Fruit fly (Drosophila melanogaster) whole organism, embryonic: ENCODE data around the gene CG33946.

Experiments
- Antp ChIP-seq: fragments of 200-800 bp; sonication (Bioruptor generic); optimal IDR thresholded peaks from 3 replicates; lab custom pipeline; 2016; ENCODE audit warnings: missing biosample characterization, missing genetic modification characterization
- Bteb2 ChIP-seq: fragments of 200-800 bp; sonication (Bioruptor generic); optimal IDR thresholded peaks from 2 replicates; lab custom pipeline; 2016; ENCODE audit warnings: missing biosample characterization, missing genetic modification characterization
- C15 ChIP-seq: fragments of 200-800 bp; sonication (Bioruptor generic); IDR thresholded peaks from 3 replicates; pipeline ENCODE4 v1.3.6; 2022; ENCODE audit warnings: missing biosample characterization, missing genetic modification characterization
- CG10267 ChIP-seq: fragments of 200-800 bp; sonication (Bioruptor generic); optimal IDR thresholded peaks from 2 replicates; lab custom pipeline; 2018; ENCODE audit warnings: missing biosample characterization, mild to moderate bottlenecking, missing genetic modification characterization, moderate library complexity
- CG10274 ChIP-seq: fragments of 200-800 bp; sonication (Bioruptor generic); optimal IDR thresholded peaks from 3 replicates; lab custom pipeline; 2017; ENCODE audit warnings: missing biosample characterization, mild to moderate bottlenecking, missing genetic modification characterization
- CG10462 ChIP-seq: fragments of 200-800 bp; sonication (Bioruptor generic); optimal IDR thresholded peaks from 2 replicates; lab custom pipeline; 2016; ENCODE audit warnings: missing biosample characterization, missing genetic modification characterization
- CG12236 ChIP-seq: fragments of 200-800 bp; sonication (Bioruptor generic); optimal IDR thresholded peaks from 2 replicates; lab custom pipeline; 2016; ENCODE audit warnings: missing biosample characterization, missing genetic modification characterization
- CG12659 ChIP-seq: fragments of 200-800 bp; sonication (Bioruptor generic); optimal IDR thresholded peaks from 3 replicates; lab custom pipeline; 2017; ENCODE audit warnings: mild to moderate bottlenecking, missing biosample characterization, missing genetic modification reagents, missing genetic modification characterization
- CG12769 ChIP-seq: fragments of 200-800 bp; sonication (Bioruptor generic); optimal IDR thresholded peaks from 2 replicates; lab custom pipeline; 2019; ENCODE audit warnings: missing biosample characterization, mild to moderate bottlenecking, missing genetic modification characterization, moderate library complexity
- CG12942 ChIP-seq: fragments of 200-800 bp; sonication (Bioruptor generic); optimal IDR thresholded peaks from 3 replicates; lab custom pipeline; 2016; ENCODE audit warnings: missing biosample characterization, missing genetic modification characterization
- CG14014 ChIP-seq: fragments of 200-800 bp; sonication (Bioruptor generic); IDR thresholded peaks from 2 replicates; pipeline ENCODE4 v1.3.6; 2022; ENCODE audit warnings: missing biosample characterization, missing genetic modification characterization
- CG16815 ChIP-seq: fragments of 200-800 bp; sonication (Bioruptor generic); optimal IDR thresholded peaks from 3 replicates; lab custom pipeline; 2017; ENCODE audit warnings: missing biosample characterization, mild to moderate bottlenecking, missing genetic modification characterization
- CG17361 ChIP-seq: fragments of 200-800 bp; sonication (Bioruptor generic); IDR thresholded peaks from 3 replicates; pipeline ENCODE4 v1.3.6; 2022; ENCODE audit warnings: missing biosample characterization, missing genetic modification characterization
- CG1832 ChIP-seq: fragments of 200-800 bp; sonication (Bioruptor generic); optimal IDR thresholded peaks from 2 replicates; lab custom pipeline; 2017; ENCODE audit warnings: missing biosample characterization, mild to moderate bottlenecking, missing genetic modification characterization, inconsistent platforms
- CG2712 ChIP-seq: fragments of 200-800 bp; optimal IDR thresholded peaks from 3 replicates; lab custom pipeline; 2019; ENCODE audit warnings: missing biosample characterization, mild to moderate bottlenecking, missing genetic modification characterization, moderate library complexity
- CG3838 ChIP-seq: fragments of 200-800 bp; sonication (Bioruptor generic); optimal IDR thresholded peaks from 3 replicates; lab custom pipeline; 2016; ENCODE audit warnings: missing biosample characterization, missing genetic modification characterization
- CG42726 ChIP-seq: fragments of 200-800 bp; sonication (Bioruptor generic); IDR thresholded peaks from 2 replicates; pipeline ENCODE4 v1.3.6; 2022; ENCODE audit warnings: missing biosample characterization, missing genetic modification characterization; ENCODE audit not compliant: partially characterized antibody
- CG43689 ChIP-seq: fragments of 200-800 bp; sonication (Bioruptor generic); IDR thresholded peaks from 2 replicates; pipeline ENCODE4 v1.3.6; 2022; ENCODE audit warnings: missing biosample characterization, missing genetic modification characterization
- CG6254 ChIP-seq: fragments of 200-800 bp; sonication (Bioruptor generic); optimal IDR thresholded peaks from 3 replicates; lab custom pipeline; 2017; ENCODE audit warnings: mild to moderate bottlenecking, missing biosample characterization, missing genetic modification reagents, missing genetic modification characterization
- CG6813 ChIP-seq: fragments of 200-800 bp; sonication (Bioruptor generic); optimal IDR thresholded peaks from 2 replicates; lab custom pipeline; 2017; ENCODE audit warnings: missing biosample characterization, missing genetic modification characterization, mild to moderate bottlenecking, moderate library complexity, missing genetic modification reagents
- CG6854 ChIP-seq: fragments of 200-800 bp; sonication (Bioruptor generic); optimal IDR thresholded peaks from 3 replicates; lab custom pipeline; 2017; ENCODE audit warnings: missing biosample characterization, mild to moderate bottlenecking, missing genetic modification characterization
- CG7928 ChIP-seq: fragments of 200-800 bp; sonication (Bioruptor generic); optimal IDR thresholded peaks from 2 replicates; lab custom pipeline; 2017; ENCODE audit warnings: missing biosample characterization, mild to moderate bottlenecking, missing genetic modification characterization
- CG9932 ChIP-seq: fragments of 200-800 bp; sonication (Bioruptor generic); IDR thresholded peaks from 2 replicates; pipeline ENCODE4 v1.3.6; 2022; ENCODE audit warnings: missing biosample characterization, missing genetic modification characterization
- Camta ChIP-seq: fragments of 200-800 bp; sonication (Bioruptor generic); optimal IDR thresholded peaks from 2 replicates; lab custom pipeline; 2016; ENCODE audit warnings: missing biosample characterization, missing genetic modification characterization
- D ChIP-seq, 2 experiments: fragments of 200-800 bp in 1 of 2; fragments of >200 bp in 1 of 2; sonication (Bioruptor generic) in 1 of 2; optimal IDR thresholded peaks; 2 replicates in 1 of 2; 3 replicates in 1 of 2; lab custom pipeline; 2017; ENCODE audit warnings: mild to moderate bottlenecking in 1 of 2, missing biosample characterization in 1 of 2, missing genetic modification characterization in 1 of 2, missing genetic modification reagents in 1 of 2
- Drgx ChIP-seq: fragments of 200-800 bp; sonication (Bioruptor generic); IDR thresholded peaks from 2 replicates; pipeline ENCODE4 v1.3.6; 2022; ENCODE audit warnings: missing biosample characterization, missing genetic modification characterization
- HLHmδ ChIP-seq: fragments of 200-800 bp; sonication (Bioruptor generic); optimal IDR thresholded peaks from 2 replicates; lab custom pipeline; 2018; ENCODE audit warnings: missing biosample characterization, mild to moderate bottlenecking, missing genetic modification characterization, moderate library complexity
- Hmr ChIP-seq: fragments of 200-800 bp; sonication (Bioruptor generic); optimal IDR thresholded peaks from 3 replicates; lab custom pipeline; 2017; ENCODE audit warnings: mild to moderate bottlenecking, missing biosample characterization, missing genetic modification reagents, missing genetic modification characterization
- Hr51 ChIP-seq, 2 experiments: fragments of 200-800 bp; sonication (Bioruptor generic); optimal IDR thresholded peaks; 2 replicates in 1 of 2; 3 replicates in 1 of 2; lab custom pipeline; 2016 to 2018; ENCODE audit warnings: missing biosample characterization in 2 of 2, missing genetic modification characterization in 2 of 2, mild to moderate bottlenecking in 1 of 2, moderate library complexity in 1 of 2
- Hsf ChIP-seq: fragments of 200-800 bp; sonication (Bioruptor generic); optimal IDR thresholded peaks from 3 replicates; lab custom pipeline; 2016; ENCODE audit warnings: missing biosample characterization, missing genetic modification characterization
- Lpt ChIP-seq: fragments of >200 bp; optimal IDR thresholded peaks from 2 replicates; lab custom pipeline; 2018; ENCODE audit warnings: missing biosample characterization, missing genetic modification characterization
- ara ChIP-seq: fragments of 200-800 bp; sonication (Bioruptor generic); IDR thresholded peaks from 2 replicates; pipeline ENCODE4 v1.3.6; 2022; ENCODE audit warnings: missing biosample characterization, missing genetic modification characterization
- cwo ChIP-seq: fragments of 200-800 bp; sonication (Bioruptor generic); optimal IDR thresholded peaks from 3 replicates; lab custom pipeline; 2017; ENCODE audit warnings: missing biosample characterization, missing genetic modification characterization, mild to moderate bottlenecking, moderate library complexity, missing genetic modification reagents
- dmrt11E ChIP-seq: fragments of 200-800 bp; sonication (Bioruptor generic); optimal IDR thresholded peaks from 3 replicates; lab custom pipeline; 2018; ENCODE audit warnings: missing biosample characterization, mild to moderate bottlenecking, missing genetic modification characterization, moderate library complexity
- en ChIP-seq: fragments of 200-800 bp; sonication (Bioruptor generic); optimal IDR thresholded peaks from 2 replicates; lab custom pipeline; 2016; ENCODE audit warnings: missing biosample characterization, missing genetic modification characterization
- gsb ChIP-seq: fragments of 200-800 bp; sonication (Bioruptor generic); IDR thresholded peaks from 2 replicates; pipeline ENCODE4 v1.3.6; 2022; ENCODE audit warnings: missing biosample characterization, missing genetic modification characterization
- ham ChIP-seq: fragments of 200-800 bp; sonication (Bioruptor generic); IDR thresholded peaks from 2 replicates; pipeline ENCODE4 v1.3.6; 2022; ENCODE audit warnings: missing biosample characterization, missing genetic modification characterization
- lab ChIP-seq: fragments of 200-800 bp; sonication (Bioruptor generic); optimal IDR thresholded peaks from 3 replicates; lab custom pipeline; 2017; ENCODE audit warnings: missing biosample characterization, missing genetic modification characterization, mild to moderate bottlenecking, moderate library complexity, missing genetic modification reagents
- pan ChIP-seq, 4 experiments: fragments of >200 bp in 3 of 4; fragments of 200-800 bp in 1 of 4; sonication (Bioruptor generic) in 1 of 4; optimal IDR thresholded peaks in 3 of 4; IDR thresholded peaks in 1 of 4; 2 replicates each; pipeline versions ENCODE4 v1.3.6 to Lab custom; 2017 to 2022; ENCODE audit warnings: missing biosample characterization in 2 of 4, missing genetic modification characterization in 2 of 4, mixed read lengths in 1 of 4
- repo ChIP-seq: fragments of 200-800 bp; sonication (Bioruptor generic); optimal IDR thresholded peaks from 2 replicates; lab custom pipeline; 2016; ENCODE audit warnings: missing biosample characterization, missing genetic modification characterization
- slbo ChIP-seq: fragments of 200-800 bp; sonication (Bioruptor generic); IDR thresholded peaks from 2 replicates; pipeline ENCODE4 v1.3.6; 2022; ENCODE audit warnings: missing biosample characterization, missing genetic modification characterization
- tgo ChIP-seq: fragments of 200-800 bp; sonication (Bioruptor generic); IDR thresholded peaks from 3 replicates; pipeline ENCODE4 v1.3.6; 2022; ENCODE audit warnings: missing biosample characterization, missing genetic modification characterization
- tll ChIP-seq, 2 experiments: fragments of 200-800 bp in 1 of 2; fragments of >200 bp in 1 of 2; sonication (Bioruptor generic) in 1 of 2; optimal IDR thresholded peaks; 2 replicates each; lab custom pipeline; 2017 to 2019; ENCODE audit warnings: missing biosample characterization in 2 of 2, missing genetic modification characterization in 2 of 2, mild to moderate bottlenecking in 1 of 2, moderate library complexity in 1 of 2
- tx ChIP-seq: fragments of 200-800 bp; sonication (Bioruptor generic); optimal IDR thresholded peaks from 2 replicates; lab custom pipeline; 2016; ENCODE audit warnings: missing biosample characterization, missing genetic modification characterization
- vfl ChIP-seq: fragments of 200-800 bp; sonication (Bioruptor generic); optimal IDR thresholded peaks from 2 replicates; lab custom pipeline; 2016; ENCODE audit warnings: missing biosample characterization, missing genetic modification characterization
- wdn ChIP-seq: fragments of 200-800 bp; sonication (Bioruptor generic); IDR thresholded peaks from 2 replicates; pipeline ENCODE4 v1.3.6; 2022; ENCODE audit warnings: missing biosample characterization, missing genetic modification characterization
- zen2 ChIP-seq: fragments of 200-800 bp; sonication (Bioruptor generic); IDR thresholded peaks from 3 replicates; pipeline ENCODE4 v1.3.6; 2022; ENCODE audit warnings: missing biosample characterization, missing genetic modification characterization; ENCODE audit not compliant: partially characterized antibody

CG33946 gene

dm6 chr3L:6263896-6264841 is 43.8 kb downstream of the CG33946 start (continued):
- TF ChIP-seq CG7928 (no peak), CG12659 (GFP tag; lab: Kevin White, UChicago) (peak; percentile 18), zen2 (GFP tag; lab: Robert Waterston, UW) (no peak), dmrt11E (tag; lab: Kevin White, UChicago) (peak; percentile 40), CG10462 (GFP tag; lab: Kevin White, UChicago) (no peak), CG3838 (no peak), CG14014 (GFP tag; lab: Robert Waterston, UW) (peak; percentile 30; the same call in 1 of the 2 replicates), Hmr (GFP tag; lab: Kevin White, UChicago) (peak; percentile 37), Bteb2 (GFP tag; lab: Kevin White, UChicago) (no peak), D (optimal IDR thresholded peaks at IDR 0.05; lab: Kevin White, UChicago) (no peak), D (GFP tag; optimal IDR thresholded peaks at IDR 0.05; lab: Kevin White, UChicago) (no peak), CG10267 (peak; percentile 42), CG42726 (GFP tag; lab: Robert Waterston, UW) (peak; percentile 66; the same call in 1 of the 2 replicates), HLHmδ (GFP tag; lab: Kevin White, UChicago) (no peak), cwo (no peak), Lpt (GFP tag; lab: Kevin White, UChicago) (no peak), CG10274 (GFP tag; lab: Kevin White, UChicago) (no peak), tgo (GFP tag; lab: Robert Waterston, UW) (peak; percentile 28; the same call in 1 of the 3 replicates), Antp (peak; percentile 17), pan (optimal IDR thresholded peaks at IDR 0.05; lab: Kevin White, UChicago) (no peak), pan (GFP tag; optimal IDR thresholded peaks at IDR 0.05 in 1 of 2, IDR thresholded peaks at IDR 0.05 in 1 of 2) (no peak), C15 (GFP tag; lab: Robert Waterston, UW) (no peak), CG6254 (GFP tag; lab: Kevin White, UChicago) (no peak), CG2712 (tag; lab: Kevin White, UChicago) (peak; percentile 65), gsb (no peak), tx (peak; percentile 2), ara (GFP tag; lab: Robert Waterston, UW) (no peak), CG16815 (GFP tag; lab: Kevin White, UChicago) (no peak), Hsf (GFP tag; lab: Kevin White, UChicago) (peak; percentile 66), lab (GFP tag; lab: Kevin White, UChicago) (peak; percentile 20), CG6854 (GFP tag; lab: Kevin White, UChicago) (no peak), CG1832 (no peak), Hr51 (GFP tag; optimal IDR thresholded peaks at IDR 0.05; lab: Kevin White, UChicago) (peak in 1 of 2 experiments; percentile 46), CG12942 (GFP tag; lab: Kevin White, UChicago) (peak; percentile 29), Camta (peak; percentile 57), en (GFP tag; lab: Kevin White, UChicago) (no peak), CG12236 (GFP tag; lab: Kevin White, UChicago) (no peak), CG43689 (GFP tag; lab: Robert Waterston, UW) (no peak), CG12769 (tag; lab: Kevin White, UChicago) (no peak), tll (GFP tag; optimal IDR thresholded peaks at IDR 0.05; lab: Kevin White, UChicago) (no peak), wdn (GFP tag; lab: Robert Waterston, UW) (no peak), Drgx (GFP tag; lab: Robert Waterston, UW) (0 out of 2 replicates have a peak, but pooled peaks have one; percentile 2), ham (no peak), CG9932 (peak; percentile 64), CG6813 (GFP tag; lab: Kevin White, UChicago) (peak; percentile 29), vfl (GFP tag; lab: Kevin White, UChicago) (no peak), repo (GFP tag; lab: Kevin White, UChicago) (no peak), slbo (GFP tag; lab: Robert Waterston, UW) (peak; percentile 80), CG17361 (peak; percentile 55; the same call in 2 of the 3 replicates)
